Worm (Caenorhabditis elegans): Measurements from ENCODE around the gene C44E12.1.

C44E12.1 gene

ce11 chrX:7578308-7578707 is 18.4 kb upstream of the C44E12.1 start:
- TF ChIP-seq ref-1 (GFP tag; conservative IDR thresholded peaks at IDR 0.05) (no peak), ztf-23 (GFP tag; IDR thresholded peaks at IDR 0.05) (no peak)

- no peak for TF ChIP-seq ztf-23 (GFP tag; IDR thresholded peaks at IDR 0.05)
- TF ChIP-seq flt-1 (GFP tag; IDR thresholded peaks at IDR 0.05) = no peak
Measured at ce11 chrX:7582223-7582622, 14.5 kb upstream of the C44E12.1 start.

ce11 chrX:7583930-7584329 is 12.8 kb upstream of the C44E12.1 start:
- no peak for TF ChIP-seq ztf-23 (GFP tag; IDR thresholded peaks at IDR 0.05)
- TF ChIP-seq T22C8.4 (GFP tag; IDR thresholded peaks at IDR 0.05) = no peak
- TF ChIP-seq ref-1 (GFP tag; conservative IDR thresholded peaks at IDR 0.05) = no peak
- no peak for TF ChIP-seq tab-1 (GFP tag; IDR thresholded peaks at IDR 0.05)
- no peak for TF ChIP-seq cog-1 (tag; optimal IDR thresholded peaks at IDR 0.05)
- TF ChIP-seq ztf-29 (GFP tag; IDR thresholded peaks at IDR 0.05) = no peak
- no peak for TF ChIP-seq klf-2 (GFP tag; conservative IDR thresholded peaks at IDR 0.05)
- TF ChIP-seq flt-1 (GFP tag; IDR thresholded peaks at IDR 0.05) = no peak
- TF ChIP-seq med-1 (GFP tag; optimal IDR thresholded peaks at IDR 0.05; ENCODE audit: insufficient read depth) = no peak

ce11 chrX:7585610-7586259 is 11.0 kb upstream of the C44E12.1 start, which contains the start of gene adt-2:
Gene adt-2 (plus strand): TSS chrX:7586209.
- TF ChIP-seq T22C8.4 (GFP tag; IDR thresholded peaks at IDR 0.05) (no peak), ztf-23 (GFP tag; IDR thresholded peaks at IDR 0.05) (no peak), ztf-29 (GFP tag; IDR thresholded peaks at IDR 0.05) (no peak), klf-2 (GFP tag; conservative IDR thresholded peaks at IDR 0.05) (no peak), ref-1 (GFP tag; conservative IDR thresholded peaks at IDR 0.05) (no peak), cog-1 (tag; optimal IDR thresholded peaks at IDR 0.05) (no peak), tab-1 (GFP tag; IDR thresholded peaks at IDR 0.05) (no peak), med-1 (GFP tag; optimal IDR thresholded peaks at IDR 0.05; ENCODE audit: insufficient read depth) (no peak), flt-1 (GFP tag; IDR thresholded peaks at IDR 0.05) (no peak)

DNA sequence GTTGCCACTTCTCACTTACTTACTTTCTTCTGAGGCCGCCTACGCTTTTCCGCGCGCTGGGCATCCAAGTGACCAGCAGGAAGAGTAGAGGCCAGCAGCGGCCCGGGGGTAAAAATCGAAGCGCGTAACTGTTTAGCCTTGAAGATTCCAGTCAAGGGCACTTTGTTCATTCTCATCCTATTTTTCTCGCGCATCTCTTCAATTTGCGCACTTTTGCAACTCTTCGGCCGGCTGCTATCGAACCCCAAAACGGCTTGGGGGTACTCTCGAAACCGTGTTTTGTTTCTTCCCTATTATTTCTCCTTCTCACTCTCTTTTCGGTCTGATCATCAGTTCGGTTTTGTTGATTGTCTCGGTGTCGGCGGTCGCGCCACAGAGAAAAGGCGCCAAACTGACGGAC is 10.1 kb upstream of the C44E12.1 start:
- no peak for TF ChIP-seq cog-1 (tag; optimal IDR thresholded peaks at IDR 0.05)
- no peak for TF ChIP-seq tab-1 (GFP tag; IDR thresholded peaks at IDR 0.05)
- no peak for TF ChIP-seq klf-2 (GFP tag; conservative IDR thresholded peaks at IDR 0.05)
- no peak for TF ChIP-seq ztf-23 (GFP tag; IDR thresholded peaks at IDR 0.05)
- no peak for TF ChIP-seq ztf-29 (GFP tag; IDR thresholded peaks at IDR 0.05)
- TF ChIP-seq ref-1 (GFP tag; conservative IDR thresholded peaks at IDR 0.05) = no peak
- TF ChIP-seq med-1 (GFP tag; optimal IDR thresholded peaks at IDR 0.05; ENCODE audit: insufficient read depth) = no peak
- no peak for TF ChIP-seq T22C8.4 (GFP tag; IDR thresholded peaks at IDR 0.05)
- no peak for TF ChIP-seq flt-1 (GFP tag; IDR thresholded peaks at IDR 0.05)

- no peak for TF ChIP-seq tab-1 (GFP tag; IDR thresholded peaks at IDR 0.05)
- TF ChIP-seq ref-1 (GFP tag; conservative IDR thresholded peaks at IDR 0.05) = no peak
- no peak for TF ChIP-seq ztf-23 (GFP tag; IDR thresholded peaks at IDR 0.05)
- no peak for TF ChIP-seq ztf-29 (GFP tag; IDR thresholded peaks at IDR 0.05)
- no peak for TF ChIP-seq cog-1 (tag; optimal IDR thresholded peaks at IDR 0.05)
- no peak for TF ChIP-seq flt-1 (GFP tag; IDR thresholded peaks at IDR 0.05)
- TF ChIP-seq med-1 (GFP tag; optimal IDR thresholded peaks at IDR 0.05; ENCODE audit: insufficient read depth) = no peak
- no peak for TF ChIP-seq T22C8.4 (GFP tag; IDR thresholded peaks at IDR 0.05)
- no peak for TF ChIP-seq klf-2 (GFP tag; conservative IDR thresholded peaks at IDR 0.05)
Measured at ce11 chrX:7587741-7588235, 8.9 kb upstream of the C44E12.1 start.

- TF ChIP-seq ref-1 (GFP tag; conservative IDR thresholded peaks at IDR 0.05) (no peak), tab-1 (GFP tag; IDR thresholded peaks at IDR 0.05) (no peak), T22C8.4 (GFP tag; IDR thresholded peaks at IDR 0.05) (no peak), cog-1 (tag; optimal IDR thresholded peaks at IDR 0.05) (no peak), ztf-23 (GFP tag; IDR thresholded peaks at IDR 0.05) (no peak), med-1 (GFP tag; optimal IDR thresholded peaks at IDR 0.05; ENCODE audit: insufficient read depth) (no peak), flt-1 (GFP tag; IDR thresholded peaks at IDR 0.05) (no peak), ztf-29 (GFP tag; IDR thresholded peaks at IDR 0.05) (no peak), klf-2 (GFP tag; conservative IDR thresholded peaks at IDR 0.05) (no peak)
Measured at ce11 chrX:7590756-7591155, 6.0 kb upstream of the C44E12.1 start.

DNA sequence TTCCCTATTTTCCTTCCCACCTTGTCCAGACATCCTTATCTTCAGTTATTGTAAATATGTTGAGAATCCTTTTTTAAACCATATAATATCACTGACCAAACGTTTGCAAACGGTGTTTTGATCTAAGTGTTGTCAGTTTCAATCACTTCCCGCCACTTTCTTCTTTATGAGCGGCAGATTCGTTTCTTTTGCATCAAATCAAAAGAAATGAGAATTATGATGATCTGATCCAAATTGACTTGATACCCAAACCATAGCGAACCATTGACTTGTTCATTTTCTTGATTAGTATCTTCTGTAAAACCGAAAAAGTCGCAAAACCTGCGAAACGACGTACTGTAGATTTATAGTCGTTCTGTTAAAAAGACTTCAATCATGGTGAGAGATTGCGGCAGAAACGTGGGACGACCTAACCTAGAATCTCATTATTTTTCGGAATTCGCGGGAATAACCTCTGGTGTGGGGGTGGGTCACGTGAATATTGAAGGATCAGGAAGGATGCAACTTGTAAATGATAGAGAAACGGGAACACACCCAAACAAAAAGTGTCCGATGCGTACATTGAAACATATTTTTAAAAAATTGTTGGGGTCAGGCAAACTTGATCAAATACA is 2.7 kb upstream of the C44E12.1 start:
- TF ChIP-seq flt-1 (GFP tag; IDR thresholded peaks at IDR 0.05) = no peak
- TF ChIP-seq T22C8.4 (GFP tag; IDR thresholded peaks at IDR 0.05) = no peak
- no peak for TF ChIP-seq med-1 (GFP tag; optimal IDR thresholded peaks at IDR 0.05; ENCODE audit: insufficient read depth)
- TF ChIP-seq klf-2 (GFP tag; conservative IDR thresholded peaks at IDR 0.05) = no peak
- no peak for TF ChIP-seq ztf-29 (GFP tag; IDR thresholded peaks at IDR 0.05)
- no peak for TF ChIP-seq ztf-23 (GFP tag; IDR thresholded peaks at IDR 0.05)

DNA sequence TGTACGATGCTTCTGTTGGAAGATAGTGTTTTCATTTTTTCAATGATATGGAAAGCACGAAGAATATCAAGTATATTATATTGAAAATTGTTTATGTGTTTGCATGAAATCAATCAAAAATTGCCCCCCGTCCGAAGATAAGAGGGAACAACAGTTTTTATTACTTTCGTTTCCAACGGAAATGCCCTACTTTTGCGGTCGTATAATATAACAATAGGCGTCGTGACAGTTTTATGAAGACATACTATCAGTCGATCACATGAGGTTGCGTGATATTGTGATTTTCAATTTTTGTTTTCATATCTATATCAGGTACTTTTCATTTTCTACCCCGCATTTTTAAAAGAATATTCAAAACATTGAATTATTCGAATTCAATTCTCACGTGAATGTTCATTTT is 698 bp upstream of the C44E12.1 start:
- TF ChIP-seq ref-1 (GFP tag; conservative IDR thresholded peaks at IDR 0.05) (no peak), cog-1 (tag; optimal IDR thresholded peaks at IDR 0.05) (no peak), med-1 (GFP tag; optimal IDR thresholded peaks at IDR 0.05; ENCODE audit: insufficient read depth) (no peak), T22C8.4 (GFP tag; IDR thresholded peaks at IDR 0.05) (no peak), ztf-29 (GFP tag; IDR thresholded peaks at IDR 0.05) (no peak), flt-1 (GFP tag; IDR thresholded peaks at IDR 0.05) (no peak), ztf-23 (GFP tag; IDR thresholded peaks at IDR 0.05) (no peak), klf-2 (GFP tag; conservative IDR thresholded peaks at IDR 0.05) (no peak), tab-1 (GFP tag; IDR thresholded peaks at IDR 0.05) (no peak)

- no peak for TF ChIP-seq med-1 (GFP tag; optimal IDR thresholded peaks at IDR 0.05; ENCODE audit: insufficient read depth)
- no peak for TF ChIP-seq cog-1 (tag; optimal IDR thresholded peaks at IDR 0.05)
- no peak for TF ChIP-seq T22C8.4 (GFP tag; IDR thresholded peaks at IDR 0.05)
- TF ChIP-seq klf-2 (GFP tag; conservative IDR thresholded peaks at IDR 0.05) = no peak
- no peak for TF ChIP-seq ztf-23 (GFP tag; IDR thresholded peaks at IDR 0.05)
- no peak for TF ChIP-seq tab-1 (GFP tag; IDR thresholded peaks at IDR 0.05)
Measured at ce11 chrX:7607982-7608381, 11.3 kb downstream of the C44E12.1 start, which contains the start of gene twk-17. Gene twk-17 (minus strand): TSS chrX:7608082.

Data from whole organism, midembryonic.